Worm (Caenorhabditis elegans) whole organism, late embryonic: ENCODE results near the gene nlp-9.

Experiments used
- C08G9.2 ChIP-seq: sonication (generic microtip); optimal IDR thresholded peaks from 2 replicates; lab custom pipeline; 2016; ENCODE audit warnings: mild to moderate bottlenecking, missing genetic modification characterization, moderate library complexity, missing compliant biosample characterization
- C38D4.7 ChIP-seq: fragments of 200-800 bp; sonication (Bioruptor generic); optimal IDR thresholded peaks from 2 replicates; lab custom pipeline; 2018; ENCODE audit warnings: mild to moderate bottlenecking, missing genetic modification characterization, moderate library complexity, missing compliant biosample characterization
- K02D7.2 ChIP-seq: sonication (generic microtip); optimal IDR thresholded peaks from 2 replicates; lab custom pipeline; 2017; ENCODE audit warnings: mild to moderate bottlenecking, missing genetic modification characterization, missing compliant biosample characterization
- K09A11.1 ChIP-seq: sonication (generic microtip); optimal IDR thresholded peaks from 2 replicates; lab custom pipeline; 2017; ENCODE audit warnings: antibody characterized with exemption, mild to moderate bottlenecking, missing genetic modification characterization, missing compliant biosample characterization; ENCODE audit not compliant: insufficient read depth
- T23F11.4 ChIP-seq: fragments of 200-800 bp; sonication (Bioruptor generic); optimal IDR thresholded peaks from 2 replicates; lab custom pipeline; 2018; ENCODE audit warnings: mild to moderate bottlenecking, missing genetic modification characterization, missing compliant biosample characterization
- Y22D7AL.16 ChIP-seq: sonication (generic microtip); optimal IDR thresholded peaks from 2 replicates; lab custom pipeline; 2016; ENCODE audit warnings: missing genetic modification characterization, missing compliant biosample characterization
- ahr-1 ChIP-seq: sonication (generic microtip); optimal IDR thresholded peaks from 2 replicates; lab custom pipeline; 2016; ENCODE audit warnings: missing genetic modification characterization, missing compliant biosample characterization
- ama-1 ChIP-seq: fragments of 150-350 bp; optimal IDR thresholded peaks from 2 replicates; lab custom pipeline; 2014
- ceh-18 ChIP-seq: sonication (generic microtip); optimal IDR thresholded peaks from 2 replicates; lab custom pipeline; 2016; ENCODE audit warnings: missing genetic modification characterization, missing compliant biosample characterization
- ceh-2 ChIP-seq: sonication (generic microtip); optimal IDR thresholded peaks from 2 replicates; lab custom pipeline; 2016; ENCODE audit warnings: missing genotype, missing genetic modification characterization, missing compliant biosample characterization
- ceh-22 ChIP-seq: sonication (generic microtip); optimal IDR thresholded peaks from 2 replicates; lab custom pipeline; 2017; ENCODE audit warnings: missing biosample characterization, missing genetic modification characterization
- ceh-30 ChIP-seq: fragments of 150-350 bp; optimal IDR thresholded peaks from 2 replicates; lab custom pipeline; 2014; ENCODE audit warnings: missing biosample characterization, missing genetic modification characterization
- ceh-31 ChIP-seq: sonication (generic microtip); optimal IDR thresholded peaks from 2 replicates; lab custom pipeline; 2016; ENCODE audit warnings: missing genetic modification characterization, missing compliant biosample characterization
- ceh-34 ChIP-seq: sonication (generic microtip); optimal IDR thresholded peaks from 2 replicates; lab custom pipeline; 2016; ENCODE audit warnings: mild to moderate bottlenecking, missing genetic modification characterization, missing compliant biosample characterization
- ceh-48 ChIP-seq: sonication (generic microtip); optimal IDR thresholded peaks from 2 replicates; lab custom pipeline; 2016; ENCODE audit warnings: missing genetic modification characterization, inconsistent platforms, missing compliant biosample characterization
- ceh-6 ChIP-seq: fragments of 200-800 bp; sonication (Bioruptor generic); optimal IDR thresholded peaks from 2 replicates; lab custom pipeline; 2018; ENCODE audit warnings: mild to moderate bottlenecking, missing genetic modification characterization, missing compliant biosample characterization
- ceh-9 ChIP-seq: sonication (generic microtip); optimal IDR thresholded peaks from 2 replicates; lab custom pipeline; 2016; ENCODE audit warnings: mild to moderate bottlenecking, missing genetic modification characterization, inconsistent platforms, missing compliant biosample characterization
- che-1 ChIP-seq: sonication (generic microtip); optimal IDR thresholded peaks from 2 replicates; lab custom pipeline; 2016; ENCODE audit warnings: mild to moderate bottlenecking, missing genetic modification characterization, missing compliant biosample characterization
- elt-4 ChIP-seq: sonication (generic microtip); optimal IDR thresholded peaks from 2 replicates; lab custom pipeline; 2016; ENCODE audit warnings: missing genetic modification characterization, missing compliant biosample characterization
- fax-1 ChIP-seq: sonication (generic microtip); optimal IDR thresholded peaks from 2 replicates; lab custom pipeline; 2016; ENCODE audit warnings: missing genotype, missing genetic modification characterization, missing compliant biosample characterization
- fkh-6 ChIP-seq: sonication (generic microtip); optimal IDR thresholded peaks from 2 replicates; lab custom pipeline; 2016; ENCODE audit warnings: missing genetic modification characterization, missing compliant biosample characterization
- hlh-30 ChIP-seq: sonication (generic microtip); optimal IDR thresholded peaks from 2 replicates; lab custom pipeline; 2017; ENCODE audit warnings: antibody characterized with exemption, missing genetic modification characterization, missing compliant biosample characterization; ENCODE audit not compliant: insufficient read depth
- hlh-6 ChIP-seq: sonication (generic microtip); optimal IDR thresholded peaks from 2 replicates; lab custom pipeline; 2016; ENCODE audit warnings: missing genotype, missing genetic modification characterization, missing compliant biosample characterization
- lin-11 ChIP-seq: fragments of 200-800 bp; sonication (Bioruptor generic); optimal IDR thresholded peaks from 2 replicates; lab custom pipeline; 2018; ENCODE audit warnings: mild to moderate bottlenecking, missing genetic modification characterization, missing compliant biosample characterization
- madf-2 ChIP-seq: sonication (generic microtip); optimal IDR thresholded peaks from 2 replicates; lab custom pipeline; 2017; ENCODE audit warnings: missing genetic modification characterization, missing compliant biosample characterization
- nfya-1 ChIP-seq: sonication (generic microtip); optimal IDR thresholded peaks from 2 replicates; lab custom pipeline; 2017; ENCODE audit warnings: missing genetic modification characterization, mild to moderate bottlenecking, missing compliant biosample characterization, antibody characterized with exemption, moderate library complexity
- nhr-11 ChIP-seq: fragments of 150-350 bp; optimal IDR thresholded peaks from 2 replicates; lab custom pipeline; 2014; ENCODE audit warnings: missing biosample characterization, missing genetic modification characterization
- pag-3 ChIP-seq: sonication (generic microtip); optimal IDR thresholded peaks from 2 replicates; lab custom pipeline; 2016; ENCODE audit warnings: missing compliant biosample characterization, missing genetic modification characterization, borderline replicate concordance
- pat-9 ChIP-seq: fragments of 200-800 bp; sonication (Bioruptor generic); optimal IDR thresholded peaks from 2 replicates; lab custom pipeline; 2018; ENCODE audit warnings: mild to moderate bottlenecking, missing genetic modification characterization, moderate library complexity, missing compliant biosample characterization
- pha-2 ChIP-seq: sonication (generic microtip); optimal IDR thresholded peaks from 2 replicates; lab custom pipeline; 2017; ENCODE audit warnings: mild to moderate bottlenecking, missing genetic modification characterization, missing compliant biosample characterization
- pqm-1 ChIP-seq: sonication (generic microtip); optimal IDR thresholded peaks from 2 replicates; lab custom pipeline; 2016; ENCODE audit warnings: missing genetic modification characterization, missing compliant biosample characterization
- pros-1 ChIP-seq: fragments of 150-350 bp; optimal IDR thresholded peaks from 2 replicates; lab custom pipeline; 2014; ENCODE audit warnings: missing biosample characterization, missing genetic modification reagents, missing genetic modification characterization
- ref-2 ChIP-seq: sonication (generic microtip); optimal IDR thresholded peaks from 2 replicates; lab custom pipeline; 2016; ENCODE audit warnings: missing genetic modification characterization, missing compliant biosample characterization
- sdc-2 ChIP-seq: sonication (generic microtip); optimal IDR thresholded peaks from 2 replicates; lab custom pipeline; 2016; ENCODE audit warnings: missing genotype, missing genetic modification characterization, missing compliant biosample characterization
- sox-2 ChIP-seq: fragments of 200-800 bp; sonication (Bioruptor generic); IDR thresholded peaks from 2 replicates; pipeline ENCODE4 v1.3.6; 2022; ENCODE audit warnings: missing genetic modification reagents, missing genetic modification characterization, missing compliant biosample characterization
- sox-4 ChIP-seq: sonication (generic microtip); optimal IDR thresholded peaks from 2 replicates; lab custom pipeline; 2017; ENCODE audit warnings: mild to moderate bottlenecking, missing genetic modification characterization, inconsistent platforms, missing compliant biosample characterization
- tbx-2 ChIP-seq: sonication (generic microtip); optimal IDR thresholded peaks from 2 replicates; lab custom pipeline; 2016; ENCODE audit warnings: missing genetic modification characterization, missing compliant biosample characterization
- unc-3 ChIP-seq, 2 experiments: fragments of 200-800 bp in 1 of 2; sonication (Bioruptor generic) in 1 of 2; sonication (generic microtip) in 1 of 2; conservative IDR thresholded peaks in 1 of 2; optimal IDR thresholded peaks in 1 of 2; 2 replicates each; pipeline versions ENCODE4 v1.3.6 to Lab custom; 2016 to 2022; ENCODE audit warnings: missing compliant biosample characterization in 2 of 2, missing genetic modification characterization in 2 of 2, missing genetic modification reagents in 1 of 2
- unc-42 ChIP-seq: sonication (generic microtip); optimal IDR thresholded peaks from 2 replicates; lab custom pipeline; 2016; ENCODE audit warnings: missing genotype, missing genetic modification characterization, missing compliant biosample characterization
- unc-55 ChIP-seq: sonication (generic microtip); optimal IDR thresholded peaks from 2 replicates; lab custom pipeline; 2017; ENCODE audit warnings: missing biosample characterization, missing genetic modification reagents, missing genetic modification characterization
- unc-86 ChIP-seq: sonication (generic microtip); optimal IDR thresholded peaks from 2 replicates; lab custom pipeline; 2016; ENCODE audit warnings: missing genetic modification characterization, missing compliant biosample characterization
- zip-5 ChIP-seq: sonication (generic microtip); optimal IDR thresholded peaks from 2 replicates; lab custom pipeline; 2016; ENCODE audit warnings: missing genetic modification characterization, missing compliant biosample characterization

nlp-9 gene

DNA sequence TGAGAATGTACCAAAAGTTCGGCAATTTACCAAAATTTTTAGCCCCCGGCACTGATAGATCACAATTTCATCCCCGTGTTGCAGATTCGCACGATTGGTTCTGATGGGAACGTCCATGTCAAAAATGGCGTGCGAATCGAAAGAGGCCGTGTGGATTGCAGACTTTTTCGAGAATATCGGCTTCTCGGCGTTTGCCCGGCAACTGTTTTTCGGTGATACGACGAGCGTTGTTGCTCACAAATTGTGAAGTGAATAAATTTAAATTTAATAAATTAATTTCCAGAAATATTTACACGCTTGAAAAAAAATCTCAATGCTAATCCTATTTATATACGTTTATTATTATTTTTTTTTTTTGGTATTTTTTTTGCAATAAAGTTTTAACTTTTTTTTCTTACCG, 29.8 kb upstream of the nlp-9 start:
- TF ChIP-seq pag-3 (tag; lab: Kevin White, UChicago): no peak
- TF ChIP-seq, all 69 proteins: peak for 0

DNA sequence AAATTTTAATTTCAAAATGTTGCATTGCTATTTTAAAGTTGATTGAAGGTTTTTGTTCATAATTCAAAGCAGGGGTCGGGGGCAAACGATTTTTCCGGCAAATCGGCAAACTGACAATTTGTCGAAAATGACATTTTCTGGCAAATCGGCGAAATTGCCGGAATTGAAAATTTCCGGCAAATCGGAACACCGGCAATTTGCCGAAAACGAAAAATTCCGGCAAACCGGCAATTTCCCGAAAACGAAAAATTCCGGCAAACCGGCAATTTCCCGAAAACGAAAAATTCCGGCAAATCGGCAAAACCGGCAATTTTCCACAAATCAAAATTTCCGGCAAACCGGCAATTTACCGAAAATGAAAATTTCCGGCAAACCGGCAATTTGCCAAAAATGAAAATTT, 29.2 kb upstream of the nlp-9 start:
- no peak for TF ChIP-seq unc-86
- no peak for TF ChIP-seq ceh-31 (tag; lab: Kevin White, UChicago)
- TF ChIP-seq sox-2 (GFP tag; lab: Robert Waterston, UW): no peak
- TF ChIP-seq sox-4 (tag; lab: Kevin White, UChicago): no peak
- TF ChIP-seq ahr-1: no peak
- no peak for TF ChIP-seq ceh-18 (tag; lab: Kevin White, UChicago)
- TF ChIP-seq ceh-22 (tag; lab: Kevin White, UChicago): no peak
- no peak for TF ChIP-seq ceh-34 (tag; lab: Kevin White, UChicago)
- TF ChIP-seq pat-9: no peak
- TF ChIP-seq, all 69 proteins: peak for 0

ce11 chrV:4192688-4193471, 26.6 kb upstream of the nlp-9 start:
- TF ChIP-seq ceh-6 (GFP tag; lab: Kevin White, UChicago) (no peak), fax-1 (peak; percentile 10), fkh-6 (no peak), ceh-31 (tag; lab: Kevin White, UChicago) (peak; percentile 73), K02D7.2 (tag; lab: Kevin White, UChicago) (no peak), ceh-18 (tag; lab: Kevin White, UChicago) (peak; percentile 4), C08G9.2 (tag; lab: Kevin White, UChicago) (peak; percentile 11), zip-5 (tag; lab: Kevin White, UChicago) (no peak), ceh-48 (tag; lab: Kevin White, UChicago) (no peak), pros-1 (tag; lab: Kevin White, UChicago) (no peak), ceh-22 (tag; lab: Kevin White, UChicago) (no peak), nfya-1 (peak; percentile 38), unc-42 (tag; lab: Kevin White, UChicago) (peak; percentile 74), elt-4 (tag; lab: Kevin White, UChicago) (no peak), hlh-30 (tag; lab: Kevin White, UChicago) (no peak), che-1 (tag; lab: Kevin White, UChicago) (no peak), T23F11.4 (GFP tag; lab: Kevin White, UChicago) (no peak), ceh-34 (tag; lab: Kevin White, UChicago) (peak; percentile 10), tbx-2 (tag; lab: Kevin White, UChicago) (peak; percentile 10), hlh-6 (tag; lab: Kevin White, UChicago) (no peak), ceh-9 (tag; lab: Kevin White, UChicago) (no peak), unc-55 (GFP tag; lab: Kevin White, UChicago) (peak; percentile 19), pag-3 (tag; lab: Kevin White, UChicago) (no peak), sox-2 (GFP tag; lab: Robert Waterston, UW) (peak; percentile 21; the same call in 1 of the 2 replicates), unc-3 (GFP tag; conservative IDR thresholded peaks at IDR 0.05; lab: Robert Waterston, UW) (no peak), unc-3 (tag; optimal IDR thresholded peaks at IDR 0.05; lab: Kevin White, UChicago) (no peak), C38D4.7 (GFP tag; lab: Kevin White, UChicago) (no peak), ceh-30 (tag; lab: Kevin White, UChicago) (no peak), nhr-11 (tag; lab: Kevin White, UChicago) (no peak), ama-1 (lab: Kevin White, UChicago) (no peak)

DNA sequence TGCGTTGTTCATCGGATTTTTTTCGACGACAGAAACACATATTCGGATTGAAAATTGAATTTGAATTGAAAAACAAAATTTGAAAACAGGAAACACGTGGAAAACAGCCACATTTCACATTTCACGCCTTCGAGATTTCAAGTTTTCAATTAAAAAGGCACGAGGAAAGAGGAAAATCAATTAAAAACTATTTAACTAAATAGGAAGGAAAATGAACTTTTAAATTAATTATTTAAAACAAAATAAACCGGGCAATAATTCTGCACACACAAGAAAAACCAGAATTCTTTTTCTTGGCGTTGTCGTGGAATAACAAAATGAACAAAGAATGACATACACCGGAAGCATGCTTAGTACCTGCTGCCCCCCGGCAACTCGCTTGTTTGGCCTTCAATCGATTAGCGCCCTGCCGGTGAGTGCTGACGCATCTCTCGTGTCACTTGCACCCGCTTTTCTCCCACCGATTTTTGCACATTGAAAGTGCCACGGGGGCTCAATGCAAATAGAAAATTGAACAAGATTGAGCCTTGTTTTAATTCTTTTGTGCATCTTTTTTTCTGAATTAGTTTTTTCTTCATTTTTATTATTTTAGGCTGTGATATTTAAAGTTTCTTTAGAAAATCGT, 24.7 kb upstream of the nlp-9 start, which contains the start of gene Y45G5AM.9:
TSS of gene Y45G5AM.9 (minus strand) at position 51 of the 625 bp plus-strand sequence.
- peak; percentile 1 for TF ChIP-seq Y22D7AL.16
- TF ChIP-seq madf-2 (tag; lab: Kevin White, UChicago): peak; percentile 2
- no peak for TF ChIP-seq lin-11 (tag; lab: Kevin White, UChicago)
- no peak for TF ChIP-seq ceh-22 (tag; lab: Kevin White, UChicago)
- peak; percentile 39 for TF ChIP-seq pat-9
- peak; percentile 38 for TF ChIP-seq sox-4 (tag; lab: Kevin White, UChicago)
- TF ChIP-seq K09A11.1 (tag; lab: Kevin White, UChicago): peak; percentile 25
- TF ChIP-seq pha-2 (tag; lab: Kevin White, UChicago): no peak
- TF ChIP-seq hlh-6 (tag; lab: Kevin White, UChicago): no peak
- TF ChIP-seq sdc-2 (tag; lab: Kevin White, UChicago): peak; percentile 25
- peak; percentile 83 for TF ChIP-seq ceh-48 (tag; lab: Kevin White, UChicago)
- TF ChIP-seq zip-5 (tag; lab: Kevin White, UChicago): no peak
- TF ChIP-seq ref-2 (tag; lab: Kevin White, UChicago): peak; percentile 82
- peak; percentile 17 for TF ChIP-seq pqm-1 (tag; lab: Kevin White, UChicago)
- no peak for TF ChIP-seq pros-1 (tag; lab: Kevin White, UChicago)
- TF ChIP-seq ceh-34 (tag; lab: Kevin White, UChicago): peak; percentile 63
- TF ChIP-seq ceh-2 (tag; lab: Kevin White, UChicago): peak; percentile 59
- peak; percentile 18 for TF ChIP-seq che-1 (tag; lab: Kevin White, UChicago)
